Fruit fly (Drosophila melanogaster): ENCODE results near the gene CG8312.

DNA sequence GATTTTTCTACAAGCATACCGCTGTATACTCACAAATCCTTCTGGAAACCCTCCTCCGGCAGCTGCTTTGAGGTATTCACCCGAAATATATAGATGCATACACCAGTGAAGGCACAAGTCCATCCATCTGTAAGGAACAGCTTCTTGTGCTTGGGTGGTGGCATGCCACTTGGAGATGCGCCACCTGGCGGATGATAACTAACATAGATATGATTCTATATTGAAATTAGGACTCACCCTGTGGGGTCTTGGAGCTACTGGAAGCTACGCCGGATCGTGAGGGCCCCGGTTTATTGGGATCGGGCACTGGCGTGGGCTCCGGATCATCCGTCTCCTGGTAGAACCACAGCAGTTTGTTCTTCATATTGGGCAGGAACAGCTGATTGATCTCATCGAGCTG, 82.1 kb downstream of the CG8312 start:
- TF ChIP-seq CG8478 (optimal IDR thresholded peaks at IDR 0.05) = no peak
- peak; percentile 63 to 64 for TF ChIP-seq CTCF (optimal IDR thresholded peaks at IDR 0.05)

All from S2 (cell line).